Fruit fly (Drosophila melanogaster) whole organism, adult: ENCODE results near the gene CG12253.

ENCODE experiments used
- CG11617 ChIP-seq: fragments of 200-800 bp; sonication (Bioruptor generic); optimal IDR thresholded peaks from 2 replicates; lab custom pipeline; 2017; ENCODE audit warnings: mild to moderate bottlenecking, missing biosample characterization, missing genetic modification reagents, missing genetic modification characterization
- CG12768 ChIP-seq: fragments of 200-800 bp; sonication (Bioruptor generic); optimal IDR thresholded peaks from 2 replicates; lab custom pipeline; 2017; ENCODE audit warnings: missing biosample characterization, missing genetic modification characterization, mild to moderate bottlenecking, moderate library complexity, missing genetic modification reagents
- CG5204 ChIP-seq: fragments of 200-800 bp; sonication (Bioruptor generic); optimal IDR thresholded peaks from 2 replicates; lab custom pipeline; 2016; ENCODE audit warnings: missing biosample characterization, missing genetic modification characterization
- CG7045 ChIP-seq: fragments of 200-800 bp; sonication (Bioruptor generic); optimal IDR thresholded peaks from 2 replicates; lab custom pipeline; 2017; ENCODE audit warnings: missing biosample characterization, mild to moderate bottlenecking, missing genetic modification characterization
- CG7101 ChIP-seq: fragments of 200-800 bp; sonication (Bioruptor generic); optimal IDR thresholded peaks from 2 replicates; lab custom pipeline; 2018; ENCODE audit warnings: missing biosample characterization, mild to moderate bottlenecking, missing genetic modification characterization, moderate library complexity
- Clk ChIP-seq: fragments of 200-800 bp; sonication (Bioruptor generic); optimal IDR thresholded peaks from 2 replicates; lab custom pipeline; 2017; ENCODE audit warnings: missing biosample characterization, missing genetic modification characterization
- Hr96 ChIP-seq: fragments of 200-800 bp; sonication (Bioruptor generic); optimal IDR thresholded peaks from 2 replicates; lab custom pipeline; 2016; ENCODE audit warnings: missing biosample characterization, missing genetic modification characterization
- Mnt ChIP-seq: fragments of 200-800 bp; sonication (Bioruptor generic); optimal IDR thresholded peaks from 2 replicates; lab custom pipeline; 2016; ENCODE audit warnings: missing biosample characterization, mild to moderate bottlenecking, missing genetic modification characterization
- bab1 ChIP-seq: fragments of 200-800 bp; sonication (Bioruptor generic); optimal IDR thresholded peaks from 3 replicates; lab custom pipeline; 2019; ENCODE audit warnings: missing biosample characterization, mild to moderate bottlenecking, missing genetic modification characterization, moderate library complexity
- tj ChIP-seq: fragments of 200-800 bp; sonication (Bioruptor generic); optimal IDR thresholded peaks from 3 replicates; lab custom pipeline; 2017; ENCODE audit warnings: missing biosample characterization, mild to moderate bottlenecking, missing genetic modification characterization, moderate library complexity

DNA sequence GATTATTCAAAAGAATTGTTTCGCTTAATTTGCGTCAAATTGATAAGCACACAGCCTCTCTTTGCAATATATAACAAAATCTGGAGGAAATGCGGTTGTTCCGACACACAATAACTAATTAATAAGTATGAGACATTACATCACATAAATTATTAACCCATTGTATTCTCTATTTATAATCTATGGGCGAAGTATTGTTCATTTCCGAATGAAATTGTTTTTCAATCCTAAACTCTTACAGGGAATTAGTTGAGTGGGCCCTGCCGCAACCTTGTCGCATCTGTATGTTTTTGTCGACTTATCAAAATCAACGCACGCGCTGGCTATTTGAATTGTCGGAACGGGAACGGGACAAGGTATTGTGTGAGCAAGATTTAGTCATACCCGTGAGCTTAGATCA, 15.4 kb upstream of the CG12253 start, which contains the start of gene CG16743:
- no peak for TF ChIP-seq CG5204 (GFP tag; lab: Kevin White, UChicago)
- TF ChIP-seq CG12768: no peak
- TF ChIP-seq CG7045 (GFP tag; lab: Kevin White, UChicago): no peak
- TF ChIP-seq Mnt: peak; percentile 31
- no peak for TF ChIP-seq Hr96 (GFP tag; lab: Kevin White, UChicago)
- TF ChIP-seq bab1 (GFP tag; lab: Kevin White, UChicago): no peak
- peak; percentile 31 for TF ChIP-seq CG7101 (tag; lab: Kevin White, UChicago)
- no peak for TF ChIP-seq Clk (GFP tag; lab: Kevin White, UChicago)
- TF ChIP-seq tj (GFP tag; lab: Kevin White, UChicago): peak; percentile 40
- TF ChIP-seq CG11617 (GFP tag; lab: Kevin White, UChicago): no peak
